Fruit fly (Drosophila melanogaster) whole organism, prepupa: Measurements from ENCODE around the gene ctrip.

ENCODE experiments used
- Blimp-1 ChIP-seq: fragments of 200-800 bp; sonication (Bioruptor generic); optimal IDR thresholded peaks from 3 replicates; lab custom pipeline; 2017; ENCODE audit warnings: missing biosample characterization, missing genetic modification characterization, mild to moderate bottlenecking, moderate library complexity, missing genetic modification reagents
- CG10631 ChIP-seq: fragments of 200-800 bp; sonication (Bioruptor generic); optimal IDR thresholded peaks from 2 replicates; lab custom pipeline; 2016; ENCODE audit warnings: missing biosample characterization, missing genetic modification characterization
- CG11294 ChIP-seq: fragments of 200-800 bp; sonication (Bioruptor generic); IDR thresholded peaks from 2 replicates; pipeline ENCODE4 v1.3.6; 2022; ENCODE audit warnings: missing biosample characterization, missing genetic modification characterization
- CG11902 ChIP-seq: fragments of 200-800 bp; sonication (Bioruptor generic); optimal IDR thresholded peaks from 3 replicates; lab custom pipeline; 2016; ENCODE audit warnings: missing biosample characterization, missing genetic modification characterization
- CG15336 ChIP-seq: fragments of 200-800 bp; sonication (Bioruptor generic); IDR thresholded peaks from 2 replicates; pipeline ENCODE4 v1.3.6; 2022; ENCODE audit warnings: missing biosample characterization, missing genetic modification characterization
- CG1621 ChIP-seq: fragments of 200-800 bp; sonication (Bioruptor generic); optimal IDR thresholded peaks from 3 replicates; lab custom pipeline; 2018; ENCODE audit warnings: missing biosample characterization, mild to moderate bottlenecking, missing genetic modification characterization
- CG16779 ChIP-seq: fragments of 200-800 bp; sonication (Bioruptor generic); optimal IDR thresholded peaks from 3 replicates; lab custom pipeline; 2017; ENCODE audit warnings: missing biosample characterization, mild to moderate bottlenecking, missing genetic modification characterization
- CG3032 ChIP-seq: fragments of 200-800 bp; optimal IDR thresholded peaks from 2 replicates; lab custom pipeline; 2019; ENCODE audit warnings: missing biosample characterization, mild to moderate bottlenecking, missing genetic modification characterization, moderate library complexity
- CG31627 ChIP-seq: fragments of 200-800 bp; sonication (Bioruptor generic); optimal IDR thresholded peaks from 3 replicates; lab custom pipeline; 2016; ENCODE audit warnings: missing biosample characterization, missing genetic modification characterization
- CG32006 ChIP-seq: fragments of 200-800 bp; sonication (Bioruptor generic); optimal IDR thresholded peaks from 3 replicates; lab custom pipeline; 2017; ENCODE audit warnings: missing biosample characterization, mild to moderate bottlenecking, missing genetic modification characterization
- CG34406 ChIP-seq: fragments of 200-800 bp; sonication (Bioruptor generic); optimal IDR thresholded peaks from 3 replicates; lab custom pipeline; 2016; ENCODE audit warnings: missing biosample characterization, missing genetic modification characterization
- CG3919 ChIP-seq: fragments of 200-800 bp; sonication (Bioruptor generic); optimal IDR thresholded peaks from 3 replicates; lab custom pipeline; 2016; ENCODE audit warnings: missing biosample characterization, missing genetic modification characterization
- CG4318 ChIP-seq: fragments of 200-800 bp; sonication (Bioruptor generic); optimal IDR thresholded peaks from 3 replicates; lab custom pipeline; 2017; ENCODE audit warnings: missing biosample characterization, mild to moderate bottlenecking, missing genetic modification characterization
- CG6792 ChIP-seq: fragments of 200-800 bp; sonication (Bioruptor generic); optimal IDR thresholded peaks from 3 replicates; lab custom pipeline; 2016; ENCODE audit warnings: missing biosample characterization, missing genetic modification characterization
- CG6854 ChIP-seq: fragments of 200-800 bp; sonication (Bioruptor generic); optimal IDR thresholded peaks from 2 replicates; lab custom pipeline; 2017; ENCODE audit warnings: missing biosample characterization, mild to moderate bottlenecking, missing genetic modification characterization
- CG9139 ChIP-seq: fragments of 200-800 bp; sonication (Bioruptor generic); optimal IDR thresholded peaks from 3 replicates; lab custom pipeline; 2017; ENCODE audit warnings: missing biosample characterization, mild to moderate bottlenecking, missing genetic modification characterization
- Eip75B ChIP-seq: fragments of 200-800 bp; sonication (Bioruptor generic); optimal IDR thresholded peaks from 3 replicates; lab custom pipeline; 2016; ENCODE audit warnings: missing biosample characterization, missing genetic modification characterization
- Eip78C ChIP-seq: fragments of 200-800 bp; sonication (Bioruptor generic); peaks from one replicate; lab custom pipeline; 2016; ENCODE audit warnings: missing biosample characterization, missing genetic modification characterization
- Eip93F ChIP-seq: fragments of 200-800 bp; sonication (Bioruptor generic); optimal IDR thresholded peaks from 2 replicates; lab custom pipeline; 2016; ENCODE audit warnings: missing biosample characterization, mild to moderate bottlenecking, missing genetic modification characterization
- Ets21C ChIP-seq: fragments of 200-800 bp; sonication (Bioruptor generic); optimal IDR thresholded peaks from 3 replicates; lab custom pipeline; 2016; ENCODE audit warnings: missing biosample characterization, missing genetic modification characterization
- Ets96B ChIP-seq: fragments of 200-800 bp; optimal IDR thresholded peaks from 2 replicates; lab custom pipeline; 2019; ENCODE audit warnings: missing biosample characterization, mild to moderate bottlenecking, missing genetic modification characterization, moderate library complexity
- Hr38 ChIP-seq: sonication (Bioruptor generic); optimal IDR thresholded peaks from 2 replicates; lab custom pipeline; 2016; ENCODE audit warnings: missing biosample characterization, missing genetic modification characterization
- Hr39 ChIP-seq: fragments of 200-800 bp; sonication (Bioruptor generic); optimal IDR thresholded peaks from 2 replicates; lab custom pipeline; 2016; ENCODE audit warnings: missing biosample characterization, missing genetic modification characterization
- Hr4 ChIP-seq: fragments of 200-800 bp; sonication (Bioruptor generic); optimal IDR thresholded peaks from 3 replicates; lab custom pipeline; 2016; ENCODE audit warnings: missing biosample characterization, missing genetic modification characterization
- Lpt ChIP-seq: fragments of 200-800 bp; sonication (Bioruptor generic); optimal IDR thresholded peaks from 3 replicates; lab custom pipeline; 2016; ENCODE audit warnings: missing biosample characterization, missing genetic modification characterization
- Met ChIP-seq: fragments of 200-800 bp; sonication (Bioruptor generic); optimal IDR thresholded peaks from 3 replicates; lab custom pipeline; 2016; ENCODE audit warnings: missing biosample characterization, missing genetic modification characterization
- OdsH ChIP-seq: fragments of 200-800 bp; sonication (Bioruptor generic); optimal IDR thresholded peaks from 3 replicates; lab custom pipeline; 2016; ENCODE audit warnings: missing biosample characterization, missing genetic modification characterization
- Smox ChIP-seq: fragments of 200-800 bp; sonication (Bioruptor generic); optimal IDR thresholded peaks from 3 replicates; lab custom pipeline; 2016; ENCODE audit warnings: missing biosample characterization, missing genetic modification characterization
- Sox14 ChIP-seq: fragments of 200-800 bp; sonication (Bioruptor generic); optimal IDR thresholded peaks from 3 replicates; lab custom pipeline; 2016; ENCODE audit warnings: missing biosample characterization, missing genetic modification characterization
- Sox15 ChIP-seq: fragments of 200-800 bp; sonication (Bioruptor generic); optimal IDR thresholded peaks from 3 replicates; lab custom pipeline; 2016; ENCODE audit warnings: missing biosample characterization, missing genetic modification characterization
- acj6 ChIP-seq: fragments of 200-800 bp; sonication (Bioruptor generic); optimal IDR thresholded peaks from 3 replicates; lab custom pipeline; 2016; ENCODE audit warnings: missing biosample characterization, missing genetic modification characterization
- cyc ChIP-seq: fragments of 200-800 bp; sonication (Bioruptor generic); optimal IDR thresholded peaks from 3 replicates; lab custom pipeline; 2016; ENCODE audit warnings: missing biosample characterization, missing genetic modification characterization
- dac ChIP-seq: fragments of 200-800 bp; sonication (Bioruptor generic); optimal IDR thresholded peaks from 2 replicates; lab custom pipeline; 2017; ENCODE audit warnings: missing biosample characterization, mild to moderate bottlenecking, missing genetic modification characterization
- dsx ChIP-seq: fragments of 200-800 bp; optimal IDR thresholded peaks from 3 replicates; lab custom pipeline; 2019; ENCODE audit warnings: missing biosample characterization, mild to moderate bottlenecking, missing genetic modification characterization, moderate library complexity; ENCODE audit not compliant: poor library complexity, severe bottlenecking
- esn ChIP-seq: fragments of 200-800 bp; sonication (Bioruptor generic); optimal IDR thresholded peaks from 2 replicates; lab custom pipeline; 2016; ENCODE audit warnings: missing biosample characterization, mild to moderate bottlenecking, missing genetic modification characterization, moderate library complexity
- fd85E ChIP-seq: fragments of 200-800 bp; sonication (Bioruptor generic); optimal IDR thresholded peaks from 3 replicates; lab custom pipeline; 2016; ENCODE audit warnings: missing biosample characterization, missing genetic modification characterization
- fkh ChIP-seq: fragments of 200-800 bp; sonication (Bioruptor generic); optimal IDR thresholded peaks from 3 replicates; lab custom pipeline; 2017; ENCODE audit warnings: missing biosample characterization, mild to moderate bottlenecking, missing genetic modification characterization, moderate library complexity
- lz ChIP-seq: fragments of 200-800 bp; sonication (Bioruptor generic); optimal IDR thresholded peaks from 3 replicates; lab custom pipeline; 2016; ENCODE audit warnings: missing biosample characterization, missing genetic modification characterization
- net ChIP-seq: fragments of 200-800 bp; sonication (Bioruptor generic); optimal IDR thresholded peaks from 3 replicates; lab custom pipeline; 2016; ENCODE audit warnings: missing biosample characterization, missing genetic modification characterization
- pdm3 ChIP-seq: fragments of 200-800 bp; sonication (Bioruptor generic); optimal IDR thresholded peaks from 3 replicates; lab custom pipeline; 2016; ENCODE audit warnings: missing biosample characterization, missing genetic modification characterization
- salr ChIP-seq, 2 experiments: fragments of 200-800 bp; sonication (Bioruptor generic); optimal IDR thresholded peaks; 3 replicates each; lab custom pipeline; 2016 to 2018; ENCODE audit warnings: missing biosample characterization in 2 of 2, missing genetic modification characterization in 2 of 2, mild to moderate bottlenecking in 1 of 2
- ss ChIP-seq, 2 experiments: fragments of 200-800 bp; sonication (Bioruptor generic); optimal IDR thresholded peaks; 2 replicates in 1 of 2; 3 replicates in 1 of 2; lab custom pipeline; 2017 to 2018; ENCODE audit warnings: mild to moderate bottlenecking in 2 of 2, missing biosample characterization in 2 of 2, missing genetic modification characterization in 2 of 2, moderate library complexity in 1 of 2
- svp ChIP-seq: fragments of 200-800 bp; sonication (Bioruptor generic); peaks from one replicate; lab custom pipeline; 2016; ENCODE audit warnings: missing biosample characterization, missing genetic modification characterization
- vri ChIP-seq: fragments of 200-800 bp; sonication (Bioruptor generic); optimal IDR thresholded peaks from 3 replicates; lab custom pipeline; 2016; ENCODE audit warnings: missing biosample characterization, mild to moderate bottlenecking, missing genetic modification characterization

Gene ctrip

dm6 chr3R:4821098-4821605 is 9.3 kb upstream of the ctrip start, which contains the start of gene CG14657:
Gene CG14657 (minus strand): TSS chr3R:4821432.
- TF ChIP-seq CG11294 (no peak), Sox14 (peak; percentile 78), CG16779 (peak; percentile 54), ss (GFP tag; optimal IDR thresholded peaks at IDR 0.05; lab: Kevin White, UChicago) (peak in 1 of 2 experiments; percentile 20), CG15336 (GFP tag; lab: Robert Waterston, UW) (peak; percentile 23; the same call in 1 of the 2 replicates), fkh (GFP tag; lab: Kevin White, UChicago) (no peak), CG4318 (GFP tag; lab: Kevin White, UChicago) (no peak), esn (GFP tag; lab: Kevin White, UChicago) (peak; percentile 19), CG1621 (tag; lab: Kevin White, UChicago) (peak; percentile 76), CG6854 (GFP tag; lab: Kevin White, UChicago) (peak; percentile 39)

dm6 chr3R:4816018-4816417 is 4.1 kb upstream of the ctrip start, which contains the start of gene BBS5:
Gene BBS5 (plus strand): TSS chr3R:4816318.
- TF ChIP-seq Eip93F (GFP tag; lab: Kevin White, UChicago) (no peak), Ets96B (tag; lab: Kevin White, UChicago) (no peak), CG1621 (tag; lab: Kevin White, UChicago) (no peak), Blimp-1 (GFP tag; lab: Kevin White, UChicago) (no peak), vri (no peak), svp (no peak), Lpt (no peak), salr (GFP tag; optimal IDR thresholded peaks at IDR 0.05; lab: Kevin White, UChicago) (no peak), Ets21C (GFP tag; lab: Kevin White, UChicago) (no peak), Eip75B (GFP tag; lab: Kevin White, UChicago) (no peak), CG31627 (no peak), CG32006 (no peak), acj6 (GFP tag; lab: Kevin White, UChicago) (no peak), CG4318 (GFP tag; lab: Kevin White, UChicago) (no peak), fd85E (GFP tag; lab: Kevin White, UChicago) (no peak), Eip78C (no peak), net (GFP tag; lab: Kevin White, UChicago) (no peak)

- TF ChIP-seq CG16779 (no peak), fkh (GFP tag; lab: Kevin White, UChicago) (peak; percentile 45), CG3032 (tag; lab: Kevin White, UChicago) (no peak), CG6854 (GFP tag; lab: Kevin White, UChicago) (no peak)
These were observed 2.8 kb upstream of the ctrip start for dm6 chr3R:4814677-4815076.

- TF ChIP-seq vri = peak; percentile 54
- no peak for TF ChIP-seq CG16779
- no peak for TF ChIP-seq CG32006
- TF ChIP-seq Met = no peak
- TF ChIP-seq Ets21C (GFP tag; lab: Kevin White, UChicago) = no peak
- no peak for TF ChIP-seq CG9139 (GFP tag; lab: Kevin White, UChicago)
- peak; percentile 44 for TF ChIP-seq lz (GFP tag; lab: Kevin White, UChicago)
- peak; percentile 99 for TF ChIP-seq fkh (GFP tag; lab: Kevin White, UChicago)
- no peak for TF ChIP-seq Sox15
- no peak for TF ChIP-seq Eip75B (GFP tag; lab: Kevin White, UChicago)
- TF ChIP-seq dsx (GFP tag; lab: Kevin White, UChicago) = no peak
- peak; percentile 36 for TF ChIP-seq cyc (GFP tag; lab: Kevin White, UChicago)
- no peak for TF ChIP-seq pdm3 (GFP tag; lab: Kevin White, UChicago)
- TF ChIP-seq dac (GFP tag; lab: Kevin White, UChicago) = no peak
- TF ChIP-seq Hr39 (GFP tag; lab: Kevin White, UChicago) = no peak
- peak; percentile 29 for TF ChIP-seq CG34406 (GFP tag; lab: Kevin White, UChicago)
- no peak for TF ChIP-seq Smox (GFP tag; lab: Kevin White, UChicago)
- no peak for TF ChIP-seq Hr38 (GFP tag; lab: Kevin White, UChicago)
- TF ChIP-seq CG10631 = no peak
- TF ChIP-seq CG6854 (GFP tag; lab: Kevin White, UChicago) = peak; percentile 37
- TF ChIP-seq Ets96B (tag; lab: Kevin White, UChicago) = no peak
- no peak for TF ChIP-seq Hr4 (GFP tag; lab: Kevin White, UChicago)
- TF ChIP-seq Eip93F (GFP tag; lab: Kevin White, UChicago) = no peak
- TF ChIP-seq CG6792 = no peak
- TF ChIP-seq CG11902 (GFP tag; lab: Kevin White, UChicago) = peak; percentile 2
- peak in 1 of 2 experiments; percentile 21 for TF ChIP-seq salr (GFP tag; optimal IDR thresholded peaks at IDR 0.05; lab: Kevin White, UChicago)
- TF ChIP-seq OdsH (GFP tag; lab: Kevin White, UChicago) = no peak
- no peak for TF ChIP-seq CG3919 (GFP tag; lab: Kevin White, UChicago)
- TF ChIP-seq ss (GFP tag; optimal IDR thresholded peaks at IDR 0.05; lab: Kevin White, UChicago) = peak; percentile 46 to 67
These were observed 1.3 kb upstream of the ctrip start for dm6 chr3R:4813172-4813716.
